Worm (Caenorhabditis elegans): ENCODE measurements around the gene T26E4.4.

ce11 chrV:15833622-15834021, 41.3 kb upstream of the T26E4.4 start, which contains the start of gene srbc-54:
- TF ChIP-seq snpc-4 (tag; optimal IDR thresholded peaks at IDR 0.05), result no peak
- no peak for TF ChIP-seq ZK546.5 (tag; optimal IDR thresholded peaks at IDR 0.05)
- TF ChIP-seq F49E8.2 (tag; optimal IDR thresholded peaks at IDR 0.05; ENCODE audit: borderline replicate concordance), result no peak
- TF ChIP-seq nhr-25 (tag; optimal IDR thresholded peaks at IDR 0.05; ENCODE audit: borderline replicate concordance, insufficient read depth), result no peak
- no peak for TF ChIP-seq mdl-1 (tag; optimal IDR thresholded peaks at IDR 0.05)
- TF ChIP-seq nhr-111 (GFP tag; optimal IDR thresholded peaks at IDR 0.05), result no peak
